Fruit fly (Drosophila melanogaster) whole organism, pupa: Measurements from ENCODE around the gene CG12521.

Experiments used
- CG12605 ChIP-seq: fragments of 200-800 bp; sonication (Bioruptor generic); IDR thresholded peaks from 2 replicates; pipeline ENCODE4 v1.3.6; 2022; ENCODE audit warnings: missing biosample characterization, missing genetic modification characterization
- CG17806 ChIP-seq: fragments of 200-800 bp; sonication (Bioruptor generic); optimal IDR thresholded peaks from 2 replicates; lab custom pipeline; 2018; ENCODE audit warnings: missing biosample characterization, mild to moderate bottlenecking, missing genetic modification characterization, moderate library complexity
- CG32121 ChIP-seq: fragments of 200-800 bp; sonication (Bioruptor generic); IDR thresholded peaks from 2 replicates; pipeline ENCODE4 v1.3.6; 2022; ENCODE audit warnings: missing biosample characterization, missing genetic modification characterization
- CG34367 ChIP-seq: fragments of 200-800 bp; sonication (Bioruptor generic); optimal IDR thresholded peaks from 2 replicates; lab custom pipeline; 2018; ENCODE audit warnings: missing biosample characterization, mild to moderate bottlenecking, missing genetic modification characterization
- D1 ChIP-seq: fragments of 200-800 bp; sonication (Bioruptor generic); optimal IDR thresholded peaks from 2 replicates; lab custom pipeline; 2018; ENCODE audit warnings: missing biosample characterization, mild to moderate bottlenecking, missing genetic modification characterization, moderate library complexity
- EcR ChIP-seq: fragments of 200-800 bp; sonication (Bioruptor generic); optimal IDR thresholded peaks from 3 replicates; lab custom pipeline; 2019; ENCODE audit warnings: missing biosample characterization, missing genetic modification characterization, mild to moderate bottlenecking, moderate library complexity, missing genetic modification reagents
- gl ChIP-seq: fragments of 200-800 bp; sonication (Bioruptor generic); optimal IDR thresholded peaks from 2 replicates; lab custom pipeline; 2018; ENCODE audit warnings: missing biosample characterization, mild to moderate bottlenecking, missing genetic modification characterization

DNA sequence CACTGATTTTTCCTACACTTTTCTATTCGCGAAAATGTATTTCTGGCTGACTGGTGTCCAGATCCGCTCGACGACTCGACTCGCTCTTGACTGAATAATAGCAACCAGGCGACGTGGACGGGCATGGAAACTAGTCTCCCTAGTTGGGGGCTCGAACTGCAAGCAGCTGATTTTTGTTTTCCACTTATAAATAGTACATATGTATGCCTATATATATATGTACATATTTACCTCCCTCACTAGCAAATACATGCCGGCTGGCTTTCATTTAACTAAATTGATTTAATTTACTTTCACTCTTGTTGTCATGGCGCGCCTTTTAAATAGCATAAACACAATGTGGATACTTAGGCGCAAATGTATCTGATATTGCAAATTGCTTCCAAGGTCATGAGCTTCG is 46.8 kb downstream of the CG12521 start, which contains the start of gene Gcat:
- TF ChIP-seq EcR (GFP tag; lab: Kevin White, UChicago) (no peak), gl (tag; lab: Kevin White, UChicago) (no peak), CG32121 (GFP tag; lab: Robert Waterston, UW) (no peak), D1 (tag; lab: Kevin White, UChicago) (no peak), CG17806 (no peak), CG34367 (tag; lab: Kevin White, UChicago) (no peak), CG12605 (GFP tag; lab: Robert Waterston, UW) (no peak)
